Fruit fly (Drosophila melanogaster): ENCODE data around the gene ND-13B.

- no peak for TF ChIP-seq CG13296 (GFP tag; optimal IDR thresholded peaks at IDR 0.05)
- TF ChIP-seq YL-1 (GFP tag; optimal IDR thresholded peaks at IDR 0.05), result no peak
- no peak for TF ChIP-seq gsb-n (tag; optimal IDR thresholded peaks at IDR 0.05)
Observed at dm6 chr3L:10692459-10693217, 1.3 kb downstream of the ND-13B start, which contains the start of gene CG33493.
